Worm (Caenorhabditis elegans): ENCODE data around the gene F42A6.2.
A peak's percentile ranks its signal among the peaks of the same experiment; 100 is the strongest.
"Not testable (repeated sequence)": the region's sequence is repeated elsewhere in the genome, so short reads cannot be mapped to it uniquely, and the experiment has no call there.

The F42A6.2 gene

ce11 chrIV:3296578-3297549 is 44.4 kb upstream of the F42A6.2 start:
- TF ChIP-seq nhr-2 (tag; optimal IDR thresholded peaks at IDR 0.05) (no peak), mls-2 (tag; optimal IDR thresholded peaks at IDR 0.05) (no peak), ceh-39 (tag; optimal IDR thresholded peaks at IDR 0.05) (no peak), lin-32 (GFP tag; optimal IDR thresholded peaks at IDR 0.05) (no peak), nhr-76 (tag; optimal IDR thresholded peaks at IDR 0.05) (no peak), mep-1 (tag; optimal IDR thresholded peaks at IDR 0.05) (no peak), nhr-28 (tag; optimal IDR thresholded peaks at IDR 0.05) (no peak), ces-1 (GFP tag; optimal IDR thresholded peaks at IDR 0.05) (no peak), blmp-1 (tag; optimal IDR thresholded peaks at IDR 0.05) (no peak), lsy-2 (tag; optimal IDR thresholded peaks at IDR 0.05) (no peak), pha-4 (tag; optimal IDR thresholded peaks at IDR 0.05) (no peak)

- no peak for TF ChIP-seq lin-32 (GFP tag; optimal IDR thresholded peaks at IDR 0.05)
- no peak for TF ChIP-seq M03D4.4 (tag; optimal IDR thresholded peaks at IDR 0.05)
- TF ChIP-seq mep-1 (tag; optimal IDR thresholded peaks at IDR 0.05), result no peak
- TF ChIP-seq unc-120 (tag; optimal IDR thresholded peaks at IDR 0.05; ENCODE audit: poor library complexity, severe bottlenecking), result no peak
- no peak for TF ChIP-seq nhr-28 (tag; optimal IDR thresholded peaks at IDR 0.05)
- TF ChIP-seq blmp-1 (tag; optimal IDR thresholded peaks at IDR 0.05), result no peak
- no peak for TF ChIP-seq sem-2 (GFP tag; optimal IDR thresholded peaks at IDR 0.05)
- no peak for TF ChIP-seq elt-3 (tag; optimal IDR thresholded peaks at IDR 0.05)
- no peak for TF ChIP-seq cnd-1 (tag; optimal IDR thresholded peaks at IDR 0.05)
Measured at ce11 chrIV:3298300-3298699, 43.0 kb upstream of the F42A6.2 start, which contains the start of gene W08E12.6. W08E12.6 (plus strand) TSS chrIV:3298600.

ce11 chrIV:3299229-3299628 is 42.0 kb upstream of the F42A6.2 start:
- no peak for TF ChIP-seq sem-2 (GFP tag; optimal IDR thresholded peaks at IDR 0.05)
- peak; percentile 46 for TF ChIP-seq ceh-83 (GFP tag; optimal IDR thresholded peaks at IDR 0.05)
- TF ChIP-seq mab-5 (tag; optimal IDR thresholded peaks at IDR 0.05), result no peak

ce11 chrIV:3300492-3300891 is 40.8 kb upstream of the F42A6.2 start, which contains the start of gene W08E12.5:
W08E12.5 (plus strand) TSS chrIV:3300792.
- TF ChIP-seq blmp-1 (tag; optimal IDR thresholded peaks at IDR 0.05), result no peak
- TF ChIP-seq mls-2 (tag; optimal IDR thresholded peaks at IDR 0.05), result no peak
- no peak for TF ChIP-seq drap-1 (GFP tag; optimal IDR thresholded peaks at IDR 0.05)
- no peak for TF ChIP-seq lsy-2 (tag; optimal IDR thresholded peaks at IDR 0.05)
- TF ChIP-seq mab-5 (tag; optimal IDR thresholded peaks at IDR 0.05), result no peak
- no peak for TF ChIP-seq unc-39 (tag; optimal IDR thresholded peaks at IDR 0.05)

ce11 chrIV:3302058-3302457 is 39.2 kb upstream of the F42A6.2 start, which contains the start of gene W08E12.4:
W08E12.4 (plus strand) TSS chrIV:3302358.
- TF ChIP-seq lin-13 (tag; optimal IDR thresholded peaks at IDR 0.05); pha-4 (tag; optimal IDR thresholded peaks at IDR 0.05); unc-120 (tag; optimal IDR thresholded peaks at IDR 0.05; ENCODE audit: poor library complexity, severe bottlenecking): not testable (repeated sequence)

ce11 chrIV:3303690-3304089 is 37.6 kb upstream of the F42A6.2 start, which contains the start of gene idpp-12:
idpp-12 (plus strand) TSS chrIV:3303990.
- TF ChIP-seq blmp-1 (tag; optimal IDR thresholded peaks at IDR 0.05); flh-1 (GFP tag; optimal IDR thresholded peaks at IDR 0.05); pha-4 (tag; optimal IDR thresholded peaks at IDR 0.05): not testable (repeated sequence)

- TF ChIP-seq mep-1 (tag; optimal IDR thresholded peaks at IDR 0.05), result no peak
- TF ChIP-seq snpc-4 (tag; optimal IDR thresholded peaks at IDR 0.05), result no peak
- no peak for TF ChIP-seq blmp-1 (tag; optimal IDR thresholded peaks at IDR 0.05)
- TF ChIP-seq tbx-8 (GFP tag; optimal IDR thresholded peaks at IDR 0.05), result no peak
- TF ChIP-seq elt-3 (tag; optimal IDR thresholded peaks at IDR 0.05), result no peak
- no peak for TF ChIP-seq lin-32 (GFP tag; optimal IDR thresholded peaks at IDR 0.05)
- no peak for TF ChIP-seq cnd-1 (tag; optimal IDR thresholded peaks at IDR 0.05)
Measured at ce11 chrIV:3305575-3305974, 35.7 kb upstream of the F42A6.2 start, which contains the start of gene W08E12.2. W08E12.2 (plus strand) TSS chrIV:3305875.

Measured in whole organism, mixed stage, embryonic.